Fruit fly (Drosophila melanogaster) S2 (cell line): ENCODE measurements around the gene CG10993.

Experiments
- CG8478 ChIP-seq: fragments of >200 bp; optimal IDR thresholded peaks from 2 replicates; lab custom pipeline; 2018
- CTCF ChIP-seq, 2 experiments: fragments of >200 bp; optimal IDR thresholded peaks; 2 replicates each; lab custom pipeline; 2018

DNA sequence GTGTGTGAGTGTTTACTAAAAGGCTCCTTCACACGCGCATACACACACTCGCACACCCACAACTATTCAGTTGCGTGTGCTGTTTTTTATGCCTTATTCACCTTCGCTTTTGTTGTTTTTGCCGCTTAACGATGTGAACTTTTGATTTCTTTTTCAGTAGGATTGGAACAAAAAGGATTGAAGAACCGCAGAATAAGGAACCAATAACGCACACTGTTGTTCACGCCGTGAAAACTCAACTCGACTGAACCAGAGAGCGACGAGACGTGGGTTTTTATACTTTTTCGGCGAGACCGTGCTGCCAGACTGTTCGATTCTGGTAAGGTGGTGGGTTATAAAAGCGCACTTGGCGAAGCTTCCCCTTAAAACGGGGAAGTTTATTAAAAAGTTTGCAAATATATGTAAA, 35.8 kb downstream of the CG10993 start, which contains the start of gene Pdcd4:
- no peak for TF ChIP-seq CG8478
- TF ChIP-seq CTCF (optimal IDR thresholded peaks at IDR 0.05; lab: Kevin White, UChicago): no peak
